Worm (Caenorhabditis elegans): ENCODE results near the gene clec-85.

clec-85 gene

DNA sequence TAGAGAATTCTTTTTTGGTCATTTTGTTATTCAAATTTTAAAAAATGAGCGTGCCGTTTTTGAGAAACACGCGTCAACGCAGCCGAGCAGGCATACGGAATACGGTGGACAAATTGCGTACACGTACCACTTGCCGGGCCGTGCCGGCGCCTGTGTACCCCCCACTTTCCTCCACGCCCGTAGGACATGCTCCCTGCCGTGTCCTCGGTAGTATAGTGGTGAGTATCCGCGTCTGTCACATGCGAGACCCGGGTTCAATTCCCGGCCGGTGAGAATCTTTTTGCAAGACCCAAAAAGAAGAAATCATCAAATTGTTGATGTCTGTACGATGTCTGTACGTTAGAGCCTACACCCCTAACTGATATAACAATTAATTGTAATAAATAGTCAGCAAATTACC, 42.5 kb upstream of the clec-85 start:
- no peak for TF ChIP-seq elt-2 (tag; optimal IDR thresholded peaks at IDR 0.05)
- no peak for TF ChIP-seq pha-2 (tag; optimal IDR thresholded peaks at IDR 0.05)
- TF ChIP-seq sox-4 (tag; optimal IDR thresholded peaks at IDR 0.05), result no peak
- TF ChIP-seq syd-9 (tag; optimal IDR thresholded peaks at IDR 0.05), result no peak
- no peak for TF ChIP-seq nhr-11 (tag; optimal IDR thresholded peaks at IDR 0.05)
- TF ChIP-seq C38D4.7 (GFP tag; optimal IDR thresholded peaks at IDR 0.05), result no peak
- TF ChIP-seq K09A11.1 (tag; optimal IDR thresholded peaks at IDR 0.05; ENCODE audit: insufficient read depth), result no peak
- no peak for TF ChIP-seq unc-3 (GFP tag; conservative IDR thresholded peaks at IDR 0.05)
- TF ChIP-seq unc-3 (tag; optimal IDR thresholded peaks at IDR 0.05), result no peak
- no peak for TF ChIP-seq T23F11.4 (GFP tag; optimal IDR thresholded peaks at IDR 0.05)
- TF ChIP-seq lim-6 (tag; optimal IDR thresholded peaks at IDR 0.05), result no peak
- TF ChIP-seq ceh-14 (tag; optimal IDR thresholded peaks at IDR 0.05), result no peak
- TF ChIP-seq pha-4 (tag; optimal IDR thresholded peaks at IDR 0.05), result no peak
- no peak for TF ChIP-seq hlh-6 (tag; optimal IDR thresholded peaks at IDR 0.05)
- TF ChIP-seq ceh-2 (tag; optimal IDR thresholded peaks at IDR 0.05), result no peak
- no peak for TF ChIP-seq F13H6.1 (tag; optimal IDR thresholded peaks at IDR 0.05)
- no peak for TF ChIP-seq eyg-1 (tag; optimal IDR thresholded peaks at IDR 0.05)
- no peak for TF ChIP-seq ceh-34 (tag; optimal IDR thresholded peaks at IDR 0.05)
- TF ChIP-seq ahr-1 (tag; optimal IDR thresholded peaks at IDR 0.05), result no peak
- TF ChIP-seq ceh-6 (GFP tag; optimal IDR thresholded peaks at IDR 0.05), result no peak
- no peak for TF ChIP-seq ama-1 (optimal IDR thresholded peaks at IDR 0.05)

DNA sequence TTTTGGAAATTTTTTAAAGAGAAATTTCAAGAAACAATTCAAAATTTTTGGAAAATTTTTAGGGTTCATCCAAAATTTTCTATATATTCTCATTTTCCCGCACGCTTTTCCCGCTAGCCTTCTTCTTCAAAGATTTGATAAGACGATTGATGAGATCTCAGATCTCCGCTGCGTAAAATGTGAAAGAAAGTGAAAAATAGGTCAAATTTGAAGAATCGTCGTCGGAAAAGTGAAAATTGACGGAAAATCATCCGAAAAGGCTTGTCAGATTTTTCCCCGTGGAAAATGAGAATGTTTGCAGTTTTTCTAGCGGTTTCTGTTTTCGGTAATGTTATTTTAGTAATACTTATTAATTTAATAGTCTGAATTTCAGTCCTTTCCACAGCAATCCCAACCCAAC, 41.5 kb upstream of the clec-85 start, which contains the start of gene Y54G2A.76:
TSS of gene Y54G2A.76 (plus strand) at position 203 of the 400 bp plus-strand sequence.
- TF ChIP-seq ets-4 (tag; optimal IDR thresholded peaks at IDR 0.05) (no peak), ttx-3 (tag; optimal IDR thresholded peaks at IDR 0.05) (no peak), pha-2 (tag; optimal IDR thresholded peaks at IDR 0.05) (no peak), elt-4 (tag; optimal IDR thresholded peaks at IDR 0.05) (no peak), ceh-18 (tag; optimal IDR thresholded peaks at IDR 0.05) (no peak), unc-3 (GFP tag; conservative IDR thresholded peaks at IDR 0.05) (no peak), unc-3 (tag; optimal IDR thresholded peaks at IDR 0.05) (no peak), hlh-30 (tag; optimal IDR thresholded peaks at IDR 0.05; ENCODE audit: insufficient read depth) (no peak), Y22D7AL.16 (tag; optimal IDR thresholded peaks at IDR 0.05) (no peak), hlh-8 (tag; optimal IDR thresholded peaks at IDR 0.05) (no peak), sox-2 (GFP tag; IDR thresholded peaks at IDR 0.05) (no peak), T23F11.4 (GFP tag; optimal IDR thresholded peaks at IDR 0.05) (no peak), eyg-1 (tag; optimal IDR thresholded peaks at IDR 0.05) (no peak), madf-2 (tag; optimal IDR thresholded peaks at IDR 0.05) (no peak), pax-1 (tag; optimal IDR thresholded peaks at IDR 0.05) (no peak), hlh-15 (tag; optimal IDR thresholded peaks at IDR 0.05) (no peak), ceh-6 (GFP tag; optimal IDR thresholded peaks at IDR 0.05) (no peak), C08G9.2 (tag; optimal IDR thresholded peaks at IDR 0.05) (no peak), ahr-1 (tag; optimal IDR thresholded peaks at IDR 0.05) (no peak), K02D7.2 (tag; optimal IDR thresholded peaks at IDR 0.05) (no peak)

ce11 chrIV:2817038-2817437, 33.6 kb upstream of the clec-85 start:
- TF ChIP-seq ceh-6 (GFP tag; optimal IDR thresholded peaks at IDR 0.05) (no peak), ceh-9 (tag; optimal IDR thresholded peaks at IDR 0.05) (no peak), ahr-1 (tag; optimal IDR thresholded peaks at IDR 0.05) (no peak), unc-3 (GFP tag; conservative IDR thresholded peaks at IDR 0.05) (no peak), unc-3 (tag; optimal IDR thresholded peaks at IDR 0.05) (no peak), unc-55 (GFP tag; optimal IDR thresholded peaks at IDR 0.05) (no peak), pat-9 (tag; optimal IDR thresholded peaks at IDR 0.05) (no peak), lin-11 (tag; optimal IDR thresholded peaks at IDR 0.05) (no peak), T23F11.4 (GFP tag; optimal IDR thresholded peaks at IDR 0.05) (no peak), ceh-34 (tag; optimal IDR thresholded peaks at IDR 0.05) (no peak), F13H6.1 (tag; optimal IDR thresholded peaks at IDR 0.05) (no peak), hlh-6 (tag; optimal IDR thresholded peaks at IDR 0.05) (no peak), pag-3 (tag; optimal IDR thresholded peaks at IDR 0.05; ENCODE audit: borderline replicate concordance) (no peak), K09A11.1 (tag; optimal IDR thresholded peaks at IDR 0.05; ENCODE audit: insufficient read depth) (no peak), fax-1 (tag; optimal IDR thresholded peaks at IDR 0.05) (no peak)
